Worm (Caenorhabditis elegans) whole organism, L4 larva: ENCODE results near the gene Y47D3A.20.

Experiments
- aly-2 ChIP-seq: sonication (generic microtip); optimal IDR thresholded peaks from 2 replicates; lab custom pipeline; 2018; ENCODE audit warnings: missing biosample characterization, missing genetic modification characterization
- mes-2 ChIP-seq: sonication (generic microtip); optimal IDR thresholded peaks from 2 replicates; lab custom pipeline; 2016; ENCODE audit warnings: missing genotype, mild to moderate bottlenecking, missing genetic modification characterization, missing compliant biosample characterization; ENCODE audit not compliant: poor library complexity, severe bottlenecking
- nhr-11 ChIP-seq: fragments of 150-350 bp; optimal IDR thresholded peaks from 2 replicates; lab custom pipeline; 2014; ENCODE audit warnings: missing biosample characterization, missing genetic modification characterization

DNA sequence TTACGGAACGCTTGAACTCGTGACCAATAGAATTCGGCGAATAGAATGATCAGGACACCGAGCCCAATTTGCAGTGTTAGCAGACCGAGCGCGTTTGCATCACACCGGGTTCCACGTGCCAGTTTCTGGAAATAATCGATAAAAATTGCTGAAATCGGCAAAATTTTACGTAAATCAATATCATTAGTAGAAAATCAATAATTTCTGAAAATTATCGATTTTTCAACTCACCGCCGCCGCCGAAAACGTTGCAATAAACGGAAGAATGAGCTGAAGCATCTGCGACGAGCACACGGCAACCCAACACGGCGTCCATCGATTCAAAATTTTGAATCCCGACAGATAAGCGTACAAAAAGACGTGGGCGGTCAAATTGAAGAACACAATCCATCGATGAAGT, 44.3 kb upstream of the Y47D3A.20 start:
- TF ChIP-seq nhr-11 (tag; lab: Kevin White, UChicago) (no peak), aly-2 (tag; lab: Kevin White, UChicago) (no peak), mes-2 (no peak)
